Worm (Caenorhabditis elegans) whole organism, young adult: ENCODE data around the gene C46C2.7.

Source experiments
- C06A6.2 ChIP-seq: fragments of 200-800 bp; sonication (Bioruptor generic); conservative IDR thresholded peaks from 2 replicates; pipeline ENCODE4 v1.3.6; 2022; ENCODE audit warnings: missing genetic modification characterization, missing compliant biosample characterization
- C17E4.6 ChIP-seq: fragments of 200-800 bp; sonication (Bioruptor generic); IDR thresholded peaks from 2 replicates; pipeline ENCODE4 v1.3.6; 2022; ENCODE audit warnings: missing genetic modification reagents, missing genetic modification characterization, missing compliant biosample characterization
- F22D6.2 ChIP-seq: sonication (generic microtip); optimal IDR thresholded peaks from 2 replicates; lab custom pipeline; 2016; ENCODE audit warnings: mild to moderate bottlenecking, missing genetic modification characterization, missing compliant biosample characterization
- F33H1.4 ChIP-seq: fragments of 200-800 bp; sonication (Bioruptor generic); IDR thresholded peaks from 2 replicates; pipeline ENCODE4 v1.3.6; 2022; ENCODE audit warnings: missing genetic modification reagents, missing genetic modification characterization, missing compliant biosample characterization
- F49E8.2 ChIP-seq: sonication (generic microtip); optimal IDR thresholded peaks from 3 replicates; lab custom pipeline; 2017; ENCODE audit warnings: missing genetic modification characterization, mild to moderate bottlenecking, missing compliant biosample characterization, antibody characterized with exemption, moderate library complexity; ENCODE audit not compliant: insufficient read depth
- F55B11.4 ChIP-seq: sonication (generic microtip); optimal IDR thresholded peaks from 2 replicates; lab custom pipeline; 2016; ENCODE audit warnings: missing compliant biosample characterization, missing genetic modification characterization, borderline replicate concordance; ENCODE audit not compliant: insufficient read depth
- K11D2.4 ChIP-seq: fragments of 200-800 bp; sonication (Bioruptor generic); IDR thresholded peaks from 2 replicates; pipeline ENCODE4 v1.3.6; 2022; ENCODE audit warnings: missing genetic modification reagents, missing genetic modification characterization, missing compliant biosample characterization
- T07F8.4 ChIP-seq: sonication (generic microtip); optimal IDR thresholded peaks from 2 replicates; lab custom pipeline; 2016; ENCODE audit warnings: mild to moderate bottlenecking, missing genetic modification characterization, moderate library complexity, missing compliant biosample characterization
- Y56A3A.18 ChIP-seq: fragments of 200-800 bp; sonication (Bioruptor generic); IDR thresholded peaks from 2 replicates; pipeline ENCODE4 v1.3.6; 2022; ENCODE audit warnings: missing genetic modification reagents, missing genetic modification characterization, missing compliant biosample characterization
- Y67H2A.10 ChIP-seq: fragments of 200-800 bp; sonication (Bioruptor generic); conservative IDR thresholded peaks from 2 replicates; pipeline ENCODE4 v1.3.6; 2022; ENCODE audit warnings: missing genetic modification reagents, missing genetic modification characterization, missing compliant biosample characterization
- ZK185.1 ChIP-seq: sonication (generic microtip); optimal IDR thresholded peaks from 2 replicates; lab custom pipeline; 2016; ENCODE audit warnings: mild to moderate bottlenecking, missing genetic modification characterization, missing compliant biosample characterization; ENCODE audit not compliant: poor library complexity, severe bottlenecking
- ama-1 ChIP-seq, 3 experiments: fragments of 150-350 bp in 1 of 3; sonication (generic microtip) in 2 of 3; optimal IDR thresholded peaks; 2 replicates each; lab custom pipeline; 2014 to 2018; ENCODE audit warnings: missing biosample characterization in 2 of 3, missing genetic modification characterization in 2 of 3, missing genetic modification reagents in 2 of 3
- aptf-2 ChIP-seq: fragments of 200-800 bp; sonication (Bioruptor generic); conservative IDR thresholded peaks from 2 replicates; pipeline ENCODE4 v1.3.6; 2022; ENCODE audit warnings: missing genetic modification reagents, missing genetic modification characterization, missing compliant biosample characterization
- atf-7 ChIP-seq: sonication (generic microtip); optimal IDR thresholded peaks from 2 replicates; lab custom pipeline; 2017; ENCODE audit warnings: mild to moderate bottlenecking, missing genetic modification characterization, missing compliant biosample characterization
- ccch-3 ChIP-seq: fragments of 200-800 bp; sonication (Bioruptor generic); optimal IDR thresholded peaks from 2 replicates; lab custom pipeline; 2018; ENCODE audit warnings: mild to moderate bottlenecking, missing genetic modification characterization, missing compliant biosample characterization
- cebp-1 ChIP-seq, 2 experiments: fragments of 200-800 bp in 1 of 2; sonication (Bioruptor generic) in 1 of 2; sonication (generic microtip) in 1 of 2; IDR thresholded peaks in 1 of 2; optimal IDR thresholded peaks in 1 of 2; 2 replicates each; pipeline versions ENCODE4 v1.3.6 to Lab custom; 2017 to 2022; ENCODE audit warnings: missing compliant biosample characterization in 2 of 2, missing genetic modification characterization in 2 of 2, mild to moderate bottlenecking in 1 of 2, missing genetic modification reagents in 1 of 2, moderate library complexity in 1 of 2
- ceh-27 ChIP-seq: fragments of 200-800 bp; sonication (Bioruptor generic); optimal IDR thresholded peaks from 2 replicates; lab custom pipeline; 2018; ENCODE audit warnings: mild to moderate bottlenecking, missing genetic modification characterization, moderate library complexity, missing compliant biosample characterization
- dpl-1 ChIP-seq: fragments of 150-350 bp; optimal IDR thresholded peaks from 2 replicates; lab custom pipeline; 2014; ENCODE audit warnings: missing biosample characterization, missing genetic modification reagents, missing genetic modification characterization
- him-1 ChIP-seq: sonication (generic microtip); optimal IDR thresholded peaks from 2 replicates; lab custom pipeline; 2016; ENCODE audit warnings: missing genotype, missing genetic modification reagents, missing genetic modification characterization, missing compliant biosample characterization
- hlh-12 ChIP-seq: sonication (generic microtip); optimal IDR thresholded peaks from 2 replicates; lab custom pipeline; 2016; ENCODE audit warnings: missing genetic modification characterization, missing compliant biosample characterization
- let-526 ChIP-seq: fragments of 200-800 bp; sonication (Bioruptor generic); IDR thresholded peaks from 2 replicates; pipeline ENCODE4 v1.3.6; 2022; ENCODE audit warnings: missing genetic modification reagents, missing genetic modification characterization, missing compliant biosample characterization
- let-607 ChIP-seq, 2 experiments: fragments of 200-800 bp in 1 of 2; sonication (Bioruptor generic) in 1 of 2; sonication (generic microtip) in 1 of 2; optimal IDR thresholded peaks; 2 replicates each; lab custom pipeline; 2016 to 2018; ENCODE audit warnings: mild to moderate bottlenecking in 2 of 2, missing compliant biosample characterization in 2 of 2, missing genetic modification characterization in 2 of 2, moderate library complexity in 2 of 2, missing genotype in 1 of 2
- lsy-27 ChIP-seq: sonication (generic microtip); optimal IDR thresholded peaks from 2 replicates; lab custom pipeline; 2017; ENCODE audit warnings: missing genetic modification characterization, mild to moderate bottlenecking, missing compliant biosample characterization, antibody characterized with exemption, missing genotype, borderline replicate concordance; ENCODE audit not compliant: insufficient read depth
- madf-10 ChIP-seq: sonication (generic microtip); optimal IDR thresholded peaks from 2 replicates; lab custom pipeline; 2016; ENCODE audit warnings: mild to moderate bottlenecking, missing genetic modification characterization, missing compliant biosample characterization
- mcd-1 ChIP-seq: fragments of 200-800 bp; sonication (Bioruptor generic); IDR thresholded peaks from 2 replicates; pipeline ENCODE4 v1.3.6; 2022; ENCODE audit warnings: missing genetic modification reagents, missing genetic modification characterization, missing compliant biosample characterization
- nfya-1 ChIP-seq: sonication (generic microtip); optimal IDR thresholded peaks from 2 replicates; lab custom pipeline; 2017; ENCODE audit warnings: antibody characterized with exemption, missing compliant biosample characterization, missing genetic modification characterization, borderline replicate concordance; ENCODE audit not compliant: insufficient read depth
- nfya-2 ChIP-seq: fragments of 200-800 bp; sonication (Bioruptor generic); IDR thresholded peaks from 2 replicates; pipeline ENCODE4 v1.3.6; 2022; ENCODE audit warnings: missing genetic modification reagents, missing genetic modification characterization, missing compliant biosample characterization
- nfyb-1 ChIP-seq: fragments of 200-800 bp; sonication (Bioruptor generic); IDR thresholded peaks from 2 replicates; pipeline ENCODE4 v1.3.6; 2022; ENCODE audit warnings: missing genetic modification reagents, missing genetic modification characterization, missing compliant biosample characterization
- nhr-80 ChIP-seq: sonication (generic microtip); optimal IDR thresholded peaks from 2 replicates; lab custom pipeline; 2016; ENCODE audit warnings: missing genetic modification characterization, missing compliant biosample characterization
- nhr-90 ChIP-seq: sonication (generic microtip); optimal IDR thresholded peaks from 2 replicates; lab custom pipeline; 2016; ENCODE audit warnings: missing genotype, mild to moderate bottlenecking, missing genetic modification characterization, missing compliant biosample characterization
- pbrm-1 ChIP-seq: fragments of 200-800 bp; sonication (Bioruptor generic); IDR thresholded peaks from 2 replicates; pipeline ENCODE4 v1.3.6; 2022; ENCODE audit warnings: missing genetic modification reagents, missing genetic modification characterization, missing compliant biosample characterization
- rec-8 ChIP-seq, 2 experiments: sonication (generic microtip); optimal IDR thresholded peaks; 2 replicates each; lab custom pipeline; 2016; ENCODE audit warnings: mild to moderate bottlenecking in 2 of 2, missing genetic modification characterization in 2 of 2, missing genetic modification reagents in 2 of 2, missing genotype in 2 of 2, missing biosample characterization in 1 of 2, missing compliant biosample characterization in 1 of 2, moderate library complexity in 1 of 2
- rpc-1 ChIP-seq, 2 experiments: fragments of 150-350 bp in 1 of 2; sonication (generic microtip) in 1 of 2; optimal IDR thresholded peaks; 2 replicates each; lab custom pipeline; 2014 to 2018; ENCODE audit warnings: missing biosample characterization in 1 of 2, missing genetic modification characterization in 1 of 2, missing genetic modification reagents in 1 of 2, missing genotype in 1 of 2
- snpc-1.3 ChIP-seq: sonication (generic microtip); optimal IDR thresholded peaks from 2 replicates; lab custom pipeline; 2017; ENCODE audit warnings: missing genetic modification characterization, mild to moderate bottlenecking, missing compliant biosample characterization, antibody characterized with exemption, moderate library complexity, missing genotype, missing genetic modification reagents; ENCODE audit not compliant: insufficient read depth
- snpc-4 ChIP-seq, 5 experiments: fragments of 150-350 bp in 1 of 5; sonication (generic microtip) in 4 of 5; optimal IDR thresholded peaks; 2 replicates each; lab custom pipeline; 2014 to 2018; ENCODE audit warnings: missing genetic modification characterization in 5 of 5, missing biosample characterization in 3 of 5, antibody characterized with exemption in 2 of 5, mild to moderate bottlenecking in 2 of 5, missing compliant biosample characterization in 2 of 5, missing genotype in 2 of 5, moderate library complexity in 2 of 5, missing genetic modification reagents in 1 of 5
- somi-1 ChIP-seq: fragments of 200-800 bp; sonication (Bioruptor generic); optimal IDR thresholded peaks from 2 replicates; lab custom pipeline; 2018; ENCODE audit warnings: mild to moderate bottlenecking, missing genetic modification characterization, missing compliant biosample characterization
- tlf-1 ChIP-seq: fragments of 200-800 bp; sonication (Bioruptor generic); optimal IDR thresholded peaks from 2 replicates; lab custom pipeline; 2018; ENCODE audit warnings: mild to moderate bottlenecking, missing genetic modification characterization, missing compliant biosample characterization
- unc-130 ChIP-seq: sonication (generic microtip); optimal IDR thresholded peaks from 2 replicates; lab custom pipeline; 2016; ENCODE audit warnings: missing genetic modification reagents, missing genetic modification characterization, missing compliant biosample characterization
- zfh-2 ChIP-seq: fragments of 200-800 bp; sonication (Bioruptor generic); conservative IDR thresholded peaks from 2 replicates; pipeline ENCODE4 v1.3.6; 2022; ENCODE audit warnings: missing genetic modification reagents, missing genetic modification characterization, missing compliant biosample characterization
- zim-3 ChIP-seq: sonication (generic microtip); optimal IDR thresholded peaks from 2 replicates; lab custom pipeline; 2017; ENCODE audit warnings: mild to moderate bottlenecking, missing genetic modification characterization, moderate library complexity, missing compliant biosample characterization
- ztf-22 ChIP-seq: fragments of 200-800 bp; sonication (Bioruptor generic); optimal IDR thresholded peaks from 2 replicates; lab custom pipeline; 2018; ENCODE audit warnings: mild to moderate bottlenecking, missing genetic modification characterization, moderate library complexity, missing compliant biosample characterization
- ztf-26 ChIP-seq: sonication (generic microtip); optimal IDR thresholded peaks from 2 replicates; lab custom pipeline; 2017; ENCODE audit warnings: missing genetic modification characterization, missing compliant biosample characterization
- ztf-28 ChIP-seq: fragments of 200-800 bp; sonication (Bioruptor generic); IDR thresholded peaks from 2 replicates; pipeline ENCODE4 v1.3.6; 2022; ENCODE audit warnings: missing genetic modification reagents, missing genetic modification characterization, missing compliant biosample characterization
- ztf-6 ChIP-seq: fragments of 200-800 bp; sonication (Bioruptor generic); IDR thresholded peaks from 2 replicates; pipeline ENCODE4 v1.3.6; 2022; ENCODE audit warnings: missing genetic modification reagents, missing genetic modification characterization, missing compliant biosample characterization

The C46C2.7 gene

DNA sequence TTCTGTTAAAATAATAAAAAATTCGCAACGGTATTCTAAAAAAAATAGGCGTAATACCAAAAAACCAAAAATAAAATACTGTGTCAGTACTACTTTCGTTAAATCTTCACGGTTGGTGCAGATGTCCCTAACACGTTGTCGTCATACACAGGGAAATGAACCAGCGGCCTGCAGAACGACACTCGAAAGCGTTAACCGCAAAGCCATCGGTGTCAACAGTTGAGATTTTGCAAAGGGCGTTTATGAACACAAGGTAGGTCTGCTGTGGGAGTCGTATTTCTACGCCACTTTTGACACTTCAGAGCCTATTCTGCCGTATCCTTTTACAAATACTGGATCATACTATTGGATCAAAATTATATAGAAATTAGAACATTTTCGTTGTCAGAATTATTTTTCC lies 3.4 kb upstream of the C46C2.7 start:
- TF ChIP-seq K11D2.4 (GFP tag; lab: Robert Waterston, UW) (no peak), ztf-6 (no peak; the same call in 1 of the 2 replicates), let-607 (tag; optimal IDR thresholded peaks at IDR 0.05; lab: Kevin White, UChicago) (peak in 1 of 2 experiments; percentile 46), C06A6.2 (0 out of 2 replicates have a peak, but pooled peaks have one; percentile 32), atf-7 (tag; lab: Kevin White, UChicago) (no peak), zfh-2 (GFP tag; lab: Robert Waterston, UW) (no peak), snpc-4 (GFP tag; optimal IDR thresholded peaks at IDR 0.05; lab: Kevin White, UChicago) (peak; percentile 68), snpc-4 (tag; optimal IDR thresholded peaks at IDR 0.05; lab: Kevin White, UChicago) (peak in 3 of 4 experiments; percentile 48 to 80 (median 69)), aptf-2 (GFP tag; lab: Robert Waterston, UW) (0 out of 2 replicates have a peak, but pooled peaks have one; percentile 36), rec-8 (tag; optimal IDR thresholded peaks at IDR 0.05; lab: Kevin White, UChicago) (peak; percentile 30 to 71), nhr-80 (tag; lab: Kevin White, UChicago) (no peak), nfyb-1 (GFP tag; lab: Robert Waterston, UW) (peak; percentile 87), lsy-27 (peak; percentile 29), ztf-28 (GFP tag; lab: Robert Waterston, UW) (0 out of 2 replicates have a peak, but pooled peaks have one; percentile 62), ztf-22 (GFP tag; lab: Kevin White, UChicago) (no peak), let-526 (GFP tag; lab: Robert Waterston, UW) (0 out of 2 replicates have a peak, but pooled peaks have one; percentile 25), Y67H2A.10 (GFP tag; lab: Robert Waterston, UW) (no peak), F22D6.2 (tag; lab: Kevin White, UChicago) (peak; percentile 33), unc-130 (GFP tag; lab: Kevin White, UChicago) (peak; percentile 48), nfya-1 (tag; lab: Kevin White, UChicago) (no peak), F55B11.4 (tag; lab: Kevin White, UChicago) (no peak), F33H1.4 (peak; percentile 27; the same call in 1 of the 2 replicates), rpc-1 (optimal IDR thresholded peaks at IDR 0.05; lab: Kevin White, UChicago) (peak; percentile 90), rpc-1 (tag; optimal IDR thresholded peaks at IDR 0.05; lab: Kevin White, UChicago) (peak; percentile 89), hlh-12 (tag; lab: Kevin White, UChicago) (peak; percentile 75), ztf-26 (tag; lab: Kevin White, UChicago) (peak; percentile 27), C17E4.6 (GFP tag; lab: Robert Waterston, UW) (no peak), ccch-3 (no peak), zim-3 (tag; lab: Kevin White, UChicago) (peak; percentile 62), somi-1 (no peak), nhr-90 (tag; lab: Kevin White, UChicago) (peak; percentile 85), ama-1 (optimal IDR thresholded peaks at IDR 0.05; lab: Kevin White, UChicago) (no peak), ama-1 (GFP tag; optimal IDR thresholded peaks at IDR 0.05; lab: Kevin White, UChicago) (peak; percentile 26 to 62), ceh-27 (peak; percentile 84), snpc-1.3 (tag; lab: Kevin White, UChicago) (peak; percentile 80), mcd-1 (no peak), F49E8.2 (tag; lab: Kevin White, UChicago) (peak; percentile 51), tlf-1 (GFP tag; lab: Kevin White, UChicago) (no peak), him-1 (tag; lab: Kevin White, UChicago) (peak; percentile 89), pbrm-1 (GFP tag; lab: Robert Waterston, UW) (0 out of 2 replicates have a peak, but pooled peaks have one; percentile 50), ZK185.1 (tag; lab: Kevin White, UChicago) (peak; percentile 90), T07F8.4 (tag; lab: Kevin White, UChicago) (peak; percentile 72), nfya-2 (no peak), madf-10 (peak; percentile 72), dpl-1 (peak; percentile 4), Y56A3A.18 (GFP tag; lab: Robert Waterston, UW) (0 out of 2 replicates have a peak, but pooled peaks have one; percentile 26), cebp-1 (GFP tag; IDR thresholded peaks at IDR 0.05; lab: Robert Waterston, UW) (peak; percentile 52; the same call in 1 of the 2 replicates), cebp-1 (tag; optimal IDR thresholded peaks at IDR 0.05; lab: Kevin White, UChicago) (no peak)
